Fruit fly (Drosophila melanogaster): ENCODE measurements around the gene Pak3.
A peak's percentile ranks its signal among the peaks of the same experiment; 100 is the strongest.

Pak3 gene

DNA sequence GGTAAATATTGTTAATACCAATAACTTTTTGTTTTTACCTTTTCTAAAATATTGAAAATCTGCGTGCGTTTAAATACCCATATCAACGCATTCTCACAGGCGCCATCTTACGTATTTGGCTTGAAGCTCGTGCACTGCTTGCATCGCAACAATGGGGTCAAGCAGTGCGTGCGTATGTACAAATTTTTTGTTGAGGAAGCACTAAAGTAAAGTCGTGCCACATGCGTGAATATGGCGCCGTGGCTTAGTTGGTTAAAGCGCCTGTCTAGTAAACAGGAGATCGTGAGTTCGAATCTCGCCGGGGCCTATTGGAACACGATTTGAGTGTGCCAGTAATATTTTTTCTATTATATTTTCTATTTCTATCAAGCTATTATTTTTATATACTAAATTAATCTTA is 21.9 kb downstream of the Pak3 start (continued):
- peak; percentile 1 for TF ChIP-seq CG12236 (GFP tag; optimal IDR thresholded peaks at IDR 0.05)
- peak; percentile 51 for TF ChIP-seq NC2α (GFP tag; optimal IDR thresholded peaks at IDR 0.05)
- TF ChIP-seq CG8089 (GFP tag; optimal IDR thresholded peaks at IDR 0.05): no peak
- no peak for TF ChIP-seq dmrt99B (tag; optimal IDR thresholded peaks at IDR 0.05)
- peak; percentile 15 for TF ChIP-seq CG4820 (GFP tag; optimal IDR thresholded peaks at IDR 0.05)
- TF ChIP-seq CG7987 (GFP tag; optimal IDR thresholded peaks at IDR 0.05): peak; percentile 59
- no peak for TF ChIP-seq Doc2 (GFP tag; IDR thresholded peaks at IDR 0.05)
- TF ChIP-seq Max (GFP tag; optimal IDR thresholded peaks at IDR 0.05): no peak
- TF ChIP-seq ato (GFP tag; IDR thresholded peaks at IDR 0.05; ENCODE audit: partially characterized antibody): peak; percentile 65
- no peak for TF ChIP-seq PHDP (tag; optimal IDR thresholded peaks at IDR 0.05)
- TF ChIP-seq lbe (GFP tag; optimal IDR thresholded peaks at IDR 0.05): no peak
- no peak for TF ChIP-seq wdn (GFP tag; IDR thresholded peaks at IDR 0.05)
- TF ChIP-seq gfzf (GFP tag; optimal IDR thresholded peaks at IDR 0.05): no peak
- TF ChIP-seq CG14965 (GFP tag; optimal IDR thresholded peaks at IDR 0.05; ENCODE audit: borderline replicate concordance): no peak
- peak; percentile 45 for TF ChIP-seq sens (GFP tag)
- peak; percentile 2 for TF ChIP-seq CG8924 (tag; optimal IDR thresholded peaks at IDR 0.05)
- TF ChIP-seq slp2 (GFP tag; optimal IDR thresholded peaks at IDR 0.05): no peak
- no peak for TF ChIP-seq B-H1 (GFP tag; IDR thresholded peaks at IDR 0.05)
- no peak for TF ChIP-seq Sin3A (optimal IDR thresholded peaks at IDR 0.05)
- peak; percentile 15 for TF ChIP-seq p53 (GFP tag; optimal IDR thresholded peaks at IDR 0.05)
- TF ChIP-seq kni (GFP tag; optimal IDR thresholded peaks at IDR 0.05): no peak
- TF ChIP-seq pan (optimal IDR thresholded peaks at IDR 0.05): no peak
- peak in 1 of 2 experiments; percentile 59 for TF ChIP-seq pan (GFP tag; optimal IDR thresholded peaks at IDR 0.05 in 1 of 2, IDR thresholded peaks at IDR 0.05 in 1 of 2)
- TF ChIP-seq CG4404 (GFP tag; IDR thresholded peaks at IDR 0.05): no peak
- no peak for TF ChIP-seq toy (GFP tag; IDR thresholded peaks at IDR 0.05)
- TF ChIP-seq Elba2 (GFP tag; optimal IDR thresholded peaks at IDR 0.05): no peak
- no peak for TF ChIP-seq lov (optimal IDR thresholded peaks at IDR 0.05)
- TF ChIP-seq lov (GFP tag; IDR thresholded peaks at IDR 0.05): 0 out of 3 replicates have a peak, but pooled peaks have one; percentile 42
- TF ChIP-seq CG1602 (GFP tag; optimal IDR thresholded peaks at IDR 0.05): peak; percentile 1
- peak; percentile 43; the same call in 2 of the 3 replicates for TF ChIP-seq Optix (GFP tag; IDR thresholded peaks at IDR 0.05)
- peak; percentile 67 for TF ChIP-seq CG16813 (GFP tag; IDR thresholded peaks at IDR 0.05; ENCODE audit: partially characterized antibody)
- peak; percentile 78; the same call in 2 of the 3 replicates for TF ChIP-seq ci (GFP tag; IDR thresholded peaks at IDR 0.05)
- TF ChIP-seq lmd (GFP tag; IDR thresholded peaks at IDR 0.05): no peak
- peak; percentile 21 for TF ChIP-seq Mad (GFP tag; optimal IDR thresholded peaks at IDR 0.05)
- TF ChIP-seq Med (GFP tag): peak; percentile 95
- TF ChIP-seq CG17385 (GFP tag; optimal IDR thresholded peaks at IDR 0.05): no peak
- TF ChIP-seq kay (GFP tag; optimal IDR thresholded peaks at IDR 0.05): peak; percentile 19
- no peak for TF ChIP-seq crp (GFP tag; optimal IDR thresholded peaks at IDR 0.05)
- TF ChIP-seq H2.0 (GFP tag; IDR thresholded peaks at IDR 0.05): peak; percentile 43; the same call in 1 of the 2 replicates
- TF ChIP-seq seq (GFP tag; IDR thresholded peaks at IDR 0.05): no peak
- TF ChIP-seq CG17359 (tag; optimal IDR thresholded peaks at IDR 0.05): peak; percentile 54
- peak; percentile 46 for TF ChIP-seq CG12744 (GFP tag; optimal IDR thresholded peaks at IDR 0.05)
- TF ChIP-seq CG16779 (GFP tag; IDR thresholded peaks at IDR 0.05): no peak
- TF ChIP-seq CG17612 (GFP tag; IDR thresholded peaks at IDR 0.05): no peak; the same call in 1 of the 2 replicates
- peak; percentile 26 for TF ChIP-seq zen (tag; optimal IDR thresholded peaks at IDR 0.05)
- no peak for TF ChIP-seq Hr78 (GFP tag; optimal IDR thresholded peaks at IDR 0.05)
- TF ChIP-seq Asciz (GFP tag; optimal IDR thresholded peaks at IDR 0.05): no peak
- TF ChIP-seq CG42726 (GFP tag; IDR thresholded peaks at IDR 0.05; ENCODE audit: partially characterized antibody): peak; percentile 93
- peak; percentile 6 for TF ChIP-seq Atf-2 (GFP tag; optimal IDR thresholded peaks at IDR 0.05)
- TF ChIP-seq CG12659 (GFP tag; optimal IDR thresholded peaks at IDR 0.05): no peak
- no peak for TF ChIP-seq org-1 (GFP tag; optimal IDR thresholded peaks at IDR 0.05)
- peak; percentile 41 for TF ChIP-seq phol (tag; optimal IDR thresholded peaks at IDR 0.05)
